Fruit fly (Drosophila melanogaster) whole organism, embryonic: ENCODE results near the gene kibra.

Experiments used
- Ssrp ChIP-seq: fragments of 200-800 bp; sonication (Bioruptor generic); optimal IDR thresholded peaks from 2 replicates; lab custom pipeline; 2018; ENCODE audit warnings: missing biosample characterization, mild to moderate bottlenecking, missing genetic modification characterization, moderate library complexity
- ash1 ChIP-seq: fragments of 200-800 bp; sonication (Bioruptor generic); optimal IDR thresholded peaks from 2 replicates; lab custom pipeline; 2018; ENCODE audit warnings: missing biosample characterization, mild to moderate bottlenecking, missing genetic modification characterization

- TF ChIP-seq Ssrp (no peak), ash1 (no peak)
Measured at dm6 chr3R:14709480-14709984, 14.5 kb downstream of the kibra start.
